Worm (Caenorhabditis elegans) whole organism, young adult: ENCODE measurements around the gene Y37E11B.6.

Experiments used
- D2030.7 ChIP-seq: fragments of 200-800 bp; sonication (Bioruptor generic); IDR thresholded peaks from 2 replicates; pipeline ENCODE4 v1.3.6; 2022; ENCODE audit warnings: missing genetic modification reagents, missing genetic modification characterization, missing compliant biosample characterization
- F22D6.2 ChIP-seq: sonication (generic microtip); optimal IDR thresholded peaks from 2 replicates; lab custom pipeline; 2016; ENCODE audit warnings: mild to moderate bottlenecking, missing genetic modification characterization, missing compliant biosample characterization
- F23B12.7 ChIP-seq: sonication (generic microtip); optimal IDR thresholded peaks from 2 replicates; lab custom pipeline; 2017; ENCODE audit warnings: missing genetic modification characterization, mild to moderate bottlenecking, missing compliant biosample characterization, antibody characterized with exemption, moderate library complexity; ENCODE audit not compliant: insufficient read depth
- F33H1.4 ChIP-seq: fragments of 200-800 bp; sonication (Bioruptor generic); IDR thresholded peaks from 2 replicates; pipeline ENCODE4 v1.3.6; 2022; ENCODE audit warnings: missing genetic modification reagents, missing genetic modification characterization, missing compliant biosample characterization
- K11D2.4 ChIP-seq: fragments of 200-800 bp; sonication (Bioruptor generic); IDR thresholded peaks from 2 replicates; pipeline ENCODE4 v1.3.6; 2022; ENCODE audit warnings: missing genetic modification reagents, missing genetic modification characterization, missing compliant biosample characterization
- T07F8.4 ChIP-seq: sonication (generic microtip); optimal IDR thresholded peaks from 2 replicates; lab custom pipeline; 2016; ENCODE audit warnings: mild to moderate bottlenecking, missing genetic modification characterization, moderate library complexity, missing compliant biosample characterization
- Y56A3A.18 ChIP-seq: fragments of 200-800 bp; sonication (Bioruptor generic); IDR thresholded peaks from 2 replicates; pipeline ENCODE4 v1.3.6; 2022; ENCODE audit warnings: missing genetic modification reagents, missing genetic modification characterization, missing compliant biosample characterization
- atf-7 ChIP-seq: sonication (generic microtip); optimal IDR thresholded peaks from 2 replicates; lab custom pipeline; 2017; ENCODE audit warnings: mild to moderate bottlenecking, missing genetic modification characterization, missing compliant biosample characterization
- attf-3 ChIP-seq: fragments of 200-800 bp; sonication (Bioruptor generic); conservative IDR thresholded peaks from 2 replicates; pipeline ENCODE4 v1.3.6; 2022; ENCODE audit warnings: missing genetic modification reagents, missing genetic modification characterization, missing compliant biosample characterization
- attf-5 ChIP-seq: fragments of 200-800 bp; sonication (Bioruptor generic); optimal IDR thresholded peaks from 2 replicates; lab custom pipeline; 2018; ENCODE audit warnings: mild to moderate bottlenecking, missing genetic modification characterization, missing compliant biosample characterization
- bed-1 ChIP-seq: fragments of 200-800 bp; sonication (Bioruptor generic); IDR thresholded peaks from 2 replicates; pipeline ENCODE4 v1.3.6; 2022; ENCODE audit warnings: missing genetic modification reagents, missing genetic modification characterization, missing compliant biosample characterization
- ccch-3 ChIP-seq: fragments of 200-800 bp; sonication (Bioruptor generic); optimal IDR thresholded peaks from 2 replicates; lab custom pipeline; 2018; ENCODE audit warnings: mild to moderate bottlenecking, missing genetic modification characterization, missing compliant biosample characterization
- cebp-1 ChIP-seq, 2 experiments: fragments of 200-800 bp in 1 of 2; sonication (Bioruptor generic) in 1 of 2; sonication (generic microtip) in 1 of 2; IDR thresholded peaks in 1 of 2; optimal IDR thresholded peaks in 1 of 2; 2 replicates each; pipeline versions ENCODE4 v1.3.6 to Lab custom; 2017 to 2022; ENCODE audit warnings: missing compliant biosample characterization in 2 of 2, missing genetic modification characterization in 2 of 2, mild to moderate bottlenecking in 1 of 2, missing genetic modification reagents in 1 of 2, moderate library complexity in 1 of 2
- ceh-40 ChIP-seq: fragments of 200-800 bp; sonication (Bioruptor generic); IDR thresholded peaks from 2 replicates; pipeline ENCODE4 v1.3.6; 2022; ENCODE audit warnings: missing genetic modification characterization, missing compliant biosample characterization
- dox-1 ChIP-seq: fragments of 200-800 bp; sonication (Bioruptor generic); IDR thresholded peaks from 2 replicates; pipeline ENCODE4 v1.3.6; 2022; ENCODE audit warnings: missing genetic modification reagents, missing genetic modification characterization, missing compliant biosample characterization
- efl-1 ChIP-seq: fragments of 150-350 bp; optimal IDR thresholded peaks from 2 replicates; lab custom pipeline; 2014; ENCODE audit warnings: missing biosample characterization, missing genetic modification reagents, missing genetic modification characterization
- egrh-3 ChIP-seq: fragments of 200-800 bp; sonication (Bioruptor generic); IDR thresholded peaks from 2 replicates; pipeline ENCODE4 v1.3.6; 2022; ENCODE audit warnings: missing genetic modification reagents, missing genetic modification characterization, missing compliant biosample characterization
- ets-4 ChIP-seq: fragments of 200-800 bp; sonication (Bioruptor generic); optimal IDR thresholded peaks from 2 replicates; lab custom pipeline; 2018; ENCODE audit warnings: mild to moderate bottlenecking, missing genetic modification characterization, missing compliant biosample characterization
- hlh-12 ChIP-seq: sonication (generic microtip); optimal IDR thresholded peaks from 2 replicates; lab custom pipeline; 2016; ENCODE audit warnings: missing genetic modification characterization, missing compliant biosample characterization
- hlh-26 ChIP-seq: fragments of 200-800 bp; sonication (Bioruptor generic); conservative IDR thresholded peaks from 2 replicates; pipeline ENCODE4 v1.3.6; 2022; ENCODE audit warnings: missing genetic modification reagents, missing genetic modification characterization, missing compliant biosample characterization
- let-526 ChIP-seq: fragments of 200-800 bp; sonication (Bioruptor generic); IDR thresholded peaks from 2 replicates; pipeline ENCODE4 v1.3.6; 2022; ENCODE audit warnings: missing genetic modification reagents, missing genetic modification characterization, missing compliant biosample characterization
- let-607 ChIP-seq, 2 experiments: fragments of 200-800 bp in 1 of 2; sonication (Bioruptor generic) in 1 of 2; sonication (generic microtip) in 1 of 2; optimal IDR thresholded peaks; 2 replicates each; lab custom pipeline; 2016 to 2018; ENCODE audit warnings: mild to moderate bottlenecking in 2 of 2, missing compliant biosample characterization in 2 of 2, missing genetic modification characterization in 2 of 2, moderate library complexity in 2 of 2, missing genotype in 1 of 2
- lin-35 ChIP-seq, 3 experiments: fragments of 150-350 bp in 2 of 3; sonication (generic microtip) in 1 of 3; optimal IDR thresholded peaks; 2 replicates each; lab custom pipeline; 2014 to 2018; ENCODE audit warnings: missing biosample characterization in 3 of 3, missing genetic modification characterization in 3 of 3, missing genetic modification reagents in 3 of 3
- mxl-1 ChIP-seq: sonication (generic microtip); optimal IDR thresholded peaks from 2 replicates; lab custom pipeline; 2016; ENCODE audit warnings: missing genetic modification characterization, missing compliant biosample characterization
- nfya-1 ChIP-seq: sonication (generic microtip); optimal IDR thresholded peaks from 2 replicates; lab custom pipeline; 2017; ENCODE audit warnings: antibody characterized with exemption, missing compliant biosample characterization, missing genetic modification characterization, borderline replicate concordance; ENCODE audit not compliant: insufficient read depth
- nfya-2 ChIP-seq: fragments of 200-800 bp; sonication (Bioruptor generic); IDR thresholded peaks from 2 replicates; pipeline ENCODE4 v1.3.6; 2022; ENCODE audit warnings: missing genetic modification reagents, missing genetic modification characterization, missing compliant biosample characterization
- nhr-80 ChIP-seq: sonication (generic microtip); optimal IDR thresholded peaks from 2 replicates; lab custom pipeline; 2016; ENCODE audit warnings: missing genetic modification characterization, missing compliant biosample characterization
- repo-1 ChIP-seq: sonication (generic microtip); optimal IDR thresholded peaks from 2 replicates; lab custom pipeline; 2017; ENCODE audit warnings: mild to moderate bottlenecking, missing genetic modification characterization, missing compliant biosample characterization
- rpc-1 ChIP-seq, 2 experiments: fragments of 150-350 bp in 1 of 2; sonication (generic microtip) in 1 of 2; optimal IDR thresholded peaks; 2 replicates each; lab custom pipeline; 2014 to 2018; ENCODE audit warnings: missing biosample characterization in 1 of 2, missing genetic modification characterization in 1 of 2, missing genetic modification reagents in 1 of 2, missing genotype in 1 of 2
- unc-130 ChIP-seq: sonication (generic microtip); optimal IDR thresholded peaks from 2 replicates; lab custom pipeline; 2016; ENCODE audit warnings: missing genetic modification reagents, missing genetic modification characterization, missing compliant biosample characterization
- zfh-2 ChIP-seq: fragments of 200-800 bp; sonication (Bioruptor generic); conservative IDR thresholded peaks from 2 replicates; pipeline ENCODE4 v1.3.6; 2022; ENCODE audit warnings: missing genetic modification reagents, missing genetic modification characterization, missing compliant biosample characterization
- ztf-26 ChIP-seq: sonication (generic microtip); optimal IDR thresholded peaks from 2 replicates; lab custom pipeline; 2017; ENCODE audit warnings: missing genetic modification characterization, missing compliant biosample characterization
- ztf-3 ChIP-seq: fragments of 200-800 bp; sonication (Bioruptor generic); optimal IDR thresholded peaks from 2 replicates; lab custom pipeline; 2018; ENCODE audit warnings: mild to moderate bottlenecking, missing genetic modification characterization, missing compliant biosample characterization

Gene Y37E11B.6

ce11 chrIV:3606285-3606834 is 7.3 kb upstream of the Y37E11B.6 start, which contains the start of the genes Y37E11B.10 and kgb-2:
Gene Y37E11B.10, minus strand, starts transcription at chrIV:3606466.
Gene kgb-2, plus strand, starts transcription at chrIV:3606784.
- no peak for TF ChIP-seq efl-1 (GFP tag; lab: Kevin White, UChicago)
- TF ChIP-seq nhr-80 (tag; lab: Kevin White, UChicago): peak; percentile 28
- peak in 1 of 2 experiments; percentile 11 for TF ChIP-seq let-607 (tag; optimal IDR thresholded peaks at IDR 0.05; lab: Kevin White, UChicago)
- TF ChIP-seq cebp-1 (GFP tag; IDR thresholded peaks at IDR 0.05; lab: Robert Waterston, UW): no peak
- peak; percentile 49 for TF ChIP-seq cebp-1 (tag; optimal IDR thresholded peaks at IDR 0.05; lab: Kevin White, UChicago)
- TF ChIP-seq, all 124 proteins: peak for 3

ce11 chrIV:3604104-3604503 is 5.0 kb upstream of the Y37E11B.6 start:
- TF ChIP-seq repo-1 (tag; lab: Kevin White, UChicago): no peak
- no peak for TF ChIP-seq ccch-3
- TF ChIP-seq lin-35 (GFP tag; optimal IDR thresholded peaks at IDR 0.05; lab: Kevin White, UChicago): no peak
- TF ChIP-seq atf-7 (tag; lab: Kevin White, UChicago): no peak
- no peak for TF ChIP-seq T07F8.4 (tag; lab: Kevin White, UChicago)
- no peak for TF ChIP-seq let-526
- peak; percentile 78 for TF ChIP-seq zfh-2 (GFP tag; lab: Robert Waterston, UW)
- no peak for TF ChIP-seq cebp-1 (GFP tag; IDR thresholded peaks at IDR 0.05; lab: Robert Waterston, UW)
- no peak for TF ChIP-seq cebp-1 (tag; optimal IDR thresholded peaks at IDR 0.05; lab: Kevin White, UChicago)
- TF ChIP-seq F23B12.7: no peak
- no peak for TF ChIP-seq mxl-1 (tag; lab: Kevin White, UChicago)
- no peak for TF ChIP-seq ceh-40 (GFP tag; lab: Robert Waterston, UW)
- TF ChIP-seq dox-1 (GFP tag; lab: Robert Waterston, UW): peak; percentile 12; the same call in 1 of the 2 replicates
- peak; percentile 55; the same call in 1 of the 2 replicates for TF ChIP-seq egrh-3 (GFP tag; lab: Robert Waterston, UW)
- no peak for TF ChIP-seq hlh-12 (tag; lab: Kevin White, UChicago)
- TF ChIP-seq rpc-1 (optimal IDR thresholded peaks at IDR 0.05; lab: Kevin White, UChicago): no peak
- no peak for TF ChIP-seq rpc-1 (tag; optimal IDR thresholded peaks at IDR 0.05; lab: Kevin White, UChicago)
- no peak for TF ChIP-seq F22D6.2
- no peak for TF ChIP-seq nfya-1
- TF ChIP-seq bed-1 (GFP tag; lab: Robert Waterston, UW): no peak
- TF ChIP-seq attf-3 (GFP tag; lab: Robert Waterston, UW): no peak
- no peak for TF ChIP-seq hlh-26 (GFP tag; lab: Robert Waterston, UW)
- no peak for TF ChIP-seq nfya-2
- no peak for TF ChIP-seq unc-130
- no peak for TF ChIP-seq F33H1.4 (GFP tag; lab: Robert Waterston, UW)
- no peak for TF ChIP-seq ztf-26
- no peak for TF ChIP-seq attf-5 (GFP tag; lab: Kevin White, UChicago)
- TF ChIP-seq ztf-3: no peak

- TF ChIP-seq K11D2.4: no peak
- no peak for TF ChIP-seq Y56A3A.18 (GFP tag; lab: Robert Waterston, UW)
- TF ChIP-seq let-607 (tag; optimal IDR thresholded peaks at IDR 0.05; lab: Kevin White, UChicago): no peak
- TF ChIP-seq ztf-26: no peak
- no peak for TF ChIP-seq nhr-80 (tag; lab: Kevin White, UChicago)
- TF ChIP-seq zfh-2 (GFP tag; lab: Robert Waterston, UW): peak; percentile 72
- no peak for TF ChIP-seq D2030.7 (GFP tag; lab: Robert Waterston, UW)
- no peak for TF ChIP-seq ets-4 (GFP tag; lab: Kevin White, UChicago)
- TF ChIP-seq egrh-3 (GFP tag; lab: Robert Waterston, UW): peak; percentile 23; the same call in 1 of the 2 replicates
These were observed 2.7 kb upstream of the Y37E11B.6 start for ce11 chrIV:3601846-3602245.
